Worm (Caenorhabditis elegans) whole organism, L3 larva: ENCODE data around the gene K03B8.8.

Experiments used
- ama-1 ChIP-seq: fragments of 150-350 bp; optimal IDR thresholded peaks from 2 replicates; lab custom pipeline; 2018
- ceh-9 ChIP-seq: sonication (generic microtip); optimal IDR thresholded peaks from 2 replicates; lab custom pipeline; 2018; ENCODE audit warnings: missing biosample characterization, missing genetic modification characterization
- lin-39 ChIP-seq: fragments of 150-350 bp; optimal IDR thresholded peaks from 2 replicates; lab custom pipeline; 2018; ENCODE audit warnings: missing biosample characterization, missing genetic modification reagents, missing genetic modification characterization
- lsy-12 ChIP-seq: sonication (generic microtip); optimal IDR thresholded peaks from 2 replicates; lab custom pipeline; 2016; ENCODE audit warnings: mild to moderate bottlenecking, missing genetic modification characterization, missing compliant biosample characterization
- nhr-23 ChIP-seq: fragments of 150-350 bp; optimal IDR thresholded peaks from 2 replicates; lab custom pipeline; 2014; ENCODE audit warnings: missing biosample characterization, missing genetic modification reagents, missing genetic modification characterization
- nhr-237 ChIP-seq: fragments of 150-350 bp; optimal IDR thresholded peaks from 2 replicates; lab custom pipeline; 2014; ENCODE audit warnings: missing biosample characterization, missing genetic modification characterization
- nhr-43 ChIP-seq: sonication (generic microtip); optimal IDR thresholded peaks from 2 replicates; lab custom pipeline; 2016; ENCODE audit warnings: mild to moderate bottlenecking, missing genetic modification characterization, missing compliant biosample characterization; ENCODE audit not compliant: poor library complexity, severe bottlenecking
- unc-39 ChIP-seq: sonication (generic microtip); optimal IDR thresholded peaks from 4 replicates; lab custom pipeline; 2017; ENCODE audit warnings: missing biosample characterization, missing genetic modification characterization
- unc-62 ChIP-seq: fragments of 150-350 bp; sonication (generic microtip); optimal IDR thresholded peaks from 4 replicates; lab custom pipeline; 2014; ENCODE audit warnings: missing biosample characterization, missing genetic modification reagents, missing genetic modification characterization
- ztf-11 ChIP-seq: fragments of 150-350 bp; optimal IDR thresholded peaks from 2 replicates; lab custom pipeline; 2014; ENCODE audit warnings: missing biosample characterization, missing genetic modification characterization
- ztf-4 ChIP-seq: fragments of 150-350 bp; optimal IDR thresholded peaks from 2 replicates; lab custom pipeline; 2014; ENCODE audit warnings: missing biosample characterization, missing genetic modification characterization

ce11 chrV:11424565-11424964, 13.8 kb upstream of the K03B8.8 start, which contains the start of gene T26H10.2:
- TF ChIP-seq ceh-9 (tag; lab: Kevin White, UChicago) (no peak), nhr-43 (tag; lab: Kevin White, UChicago) (no peak), ama-1 (lab: Kevin White, UChicago) (no peak), nhr-23 (tag; lab: Kevin White, UChicago) (no peak), lsy-12 (tag; lab: Kevin White, UChicago) (no peak), lin-39 (tag; lab: Kevin White, UChicago) (no peak), unc-39 (no peak), unc-62 (GFP tag; lab: Kevin White, UChicago) (no peak), ztf-11 (tag; lab: Kevin White, UChicago) (no peak), ztf-4 (tag; lab: Kevin White, UChicago) (no peak), nhr-237 (tag; lab: Kevin White, UChicago) (no peak)
